Fruit fly (Drosophila melanogaster) whole organism: ENCODE results near the gene MESR6.

Source experiments
- CG8478 ChIP-seq: fragments of >200 bp; optimal IDR thresholded peaks from 2 replicates; lab custom pipeline; 2018; ENCODE audit warnings: inconsistent platforms
- EcR ChIP-seq, 2 experiments: fragments of >200 bp; optimal IDR thresholded peaks; 2 replicates each; lab custom pipeline; 2017; ENCODE audit warnings: missing biosample characterization in 2 of 2, missing genetic modification characterization in 2 of 2, missing genetic modification reagents in 2 of 2
- pan ChIP-seq: fragments of >200 bp; optimal IDR thresholded peaks from 2 replicates; lab custom pipeline; 2017
- psq ChIP-seq: fragments of >200 bp; optimal IDR thresholded peaks from 2 replicates; lab custom pipeline; 2017
- usp ChIP-seq: fragments of >200 bp; optimal IDR thresholded peaks from 2 replicates; lab custom pipeline; 2017; ENCODE audit warnings: missing biosample characterization, missing genetic modification characterization, mixed read lengths

DNA sequence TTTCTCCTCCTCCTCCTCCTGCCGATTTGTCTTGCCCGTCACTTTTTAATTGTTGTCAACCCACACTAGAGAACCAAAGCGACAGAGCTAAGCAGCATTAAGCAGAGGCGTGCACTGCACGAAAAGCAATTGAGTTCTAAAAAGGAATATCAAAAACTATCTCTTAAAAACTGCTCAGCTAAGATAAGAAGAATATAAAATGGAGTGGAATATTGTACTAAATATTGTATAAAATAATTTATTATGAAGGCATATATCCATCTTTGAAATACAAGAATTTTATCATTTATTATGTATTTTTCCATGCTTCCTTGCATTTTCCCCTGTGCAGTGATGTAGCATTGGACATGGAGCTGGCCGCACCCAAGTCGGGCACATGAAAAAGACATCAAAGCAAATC is 37.4 kb upstream of the MESR6 start:
- TF ChIP-seq EcR (GFP tag; optimal IDR thresholded peaks at IDR 0.05; lab: Kevin White, UChicago) = no peak
- no peak for TF ChIP-seq CG8478 (lab: Kevin White, UChicago)
- TF ChIP-seq usp (GFP tag; lab: Kevin White, UChicago) = no peak
- TF ChIP-seq psq (lab: Kevin White, UChicago) = no peak
- no peak for TF ChIP-seq pan
